Fruit fly (Drosophila melanogaster): ENCODE measurements around the gene Sps2.

DNA sequence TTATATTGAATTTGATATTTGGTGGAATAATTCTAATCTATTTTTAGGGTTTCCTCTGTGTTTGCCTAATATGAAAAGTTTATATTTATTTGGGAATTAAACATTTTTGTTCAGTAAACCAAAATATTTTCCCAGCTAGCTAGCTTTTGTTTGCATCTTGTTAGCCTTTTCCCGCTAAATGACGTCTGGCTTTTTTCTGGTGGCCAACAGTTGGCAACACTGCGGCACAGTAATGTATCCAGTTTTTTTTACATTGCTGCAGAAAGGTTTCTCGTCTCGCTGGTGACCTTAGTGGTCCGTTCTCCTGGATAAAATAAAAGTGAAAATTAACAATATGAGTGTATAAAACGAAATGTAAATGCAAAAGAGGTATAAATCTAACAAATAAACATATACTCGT lies 21.8 kb downstream of the Sps2 start, which contains the start of gene lft:
- TF ChIP-seq usp (GFP tag; optimal IDR thresholded peaks at IDR 0.05) (no peak), h (GFP tag; optimal IDR thresholded peaks at IDR 0.05) (no peak), Jra (GFP tag; optimal IDR thresholded peaks at IDR 0.05) (no peak)
